Fruit fly (Drosophila melanogaster) whole organism, prepupa: ENCODE results near the gene Ssl2.

Experiments used
- Blimp-1 ChIP-seq: fragments of 200-800 bp; sonication (Bioruptor generic); optimal IDR thresholded peaks from 3 replicates; lab custom pipeline; 2017; ENCODE audit warnings: missing biosample characterization, missing genetic modification characterization, mild to moderate bottlenecking, moderate library complexity, missing genetic modification reagents
- CG11294 ChIP-seq: fragments of 200-800 bp; sonication (Bioruptor generic); IDR thresholded peaks from 2 replicates; pipeline ENCODE4 v1.3.6; 2022; ENCODE audit warnings: missing biosample characterization, missing genetic modification characterization
- CG11762 ChIP-seq: fragments of 200-800 bp; sonication (Bioruptor generic); optimal IDR thresholded peaks from 3 replicates; lab custom pipeline; 2016; ENCODE audit warnings: missing biosample characterization, missing genetic modification characterization; ENCODE audit not compliant: insufficient read depth
- CG15336 ChIP-seq: fragments of 200-800 bp; sonication (Bioruptor generic); IDR thresholded peaks from 2 replicates; pipeline ENCODE4 v1.3.6; 2022; ENCODE audit warnings: missing biosample characterization, missing genetic modification characterization
- CG16779 ChIP-seq: fragments of 200-800 bp; sonication (Bioruptor generic); optimal IDR thresholded peaks from 3 replicates; lab custom pipeline; 2017; ENCODE audit warnings: missing biosample characterization, mild to moderate bottlenecking, missing genetic modification characterization
- CG31627 ChIP-seq: fragments of 200-800 bp; sonication (Bioruptor generic); optimal IDR thresholded peaks from 3 replicates; lab custom pipeline; 2016; ENCODE audit warnings: missing biosample characterization, missing genetic modification characterization
- CG32006 ChIP-seq: fragments of 200-800 bp; sonication (Bioruptor generic); optimal IDR thresholded peaks from 3 replicates; lab custom pipeline; 2017; ENCODE audit warnings: missing biosample characterization, mild to moderate bottlenecking, missing genetic modification characterization
- CG34406 ChIP-seq: fragments of 200-800 bp; sonication (Bioruptor generic); optimal IDR thresholded peaks from 3 replicates; lab custom pipeline; 2016; ENCODE audit warnings: missing biosample characterization, missing genetic modification characterization
- CG3919 ChIP-seq: fragments of 200-800 bp; sonication (Bioruptor generic); optimal IDR thresholded peaks from 3 replicates; lab custom pipeline; 2016; ENCODE audit warnings: missing biosample characterization, missing genetic modification characterization
- CG4318 ChIP-seq: fragments of 200-800 bp; sonication (Bioruptor generic); optimal IDR thresholded peaks from 3 replicates; lab custom pipeline; 2017; ENCODE audit warnings: missing biosample characterization, mild to moderate bottlenecking, missing genetic modification characterization
- CG6163 ChIP-seq: fragments of 200-800 bp; sonication (Bioruptor generic); IDR thresholded peaks from 3 replicates; pipeline ENCODE4 v1.3.6; 2022; ENCODE audit warnings: missing biosample characterization, missing genetic modification characterization
- CG6276 ChIP-seq: fragments of 200-800 bp; sonication (Bioruptor generic); optimal IDR thresholded peaks from 2 replicates; lab custom pipeline; 2017; ENCODE audit warnings: missing biosample characterization, mild to moderate bottlenecking, missing genetic modification characterization
- CG6792 ChIP-seq: fragments of 200-800 bp; sonication (Bioruptor generic); optimal IDR thresholded peaks from 3 replicates; lab custom pipeline; 2016; ENCODE audit warnings: missing biosample characterization, missing genetic modification characterization
- CG6808 ChIP-seq: fragments of 200-800 bp; sonication (Bioruptor generic); optimal IDR thresholded peaks from 3 replicates; lab custom pipeline; 2017; ENCODE audit warnings: missing biosample characterization, missing genetic modification characterization, mild to moderate bottlenecking, moderate library complexity, missing genetic modification reagents
- CG7368 ChIP-seq: fragments of 200-800 bp; sonication (Bioruptor generic); optimal IDR thresholded peaks from 3 replicates; lab custom pipeline; 2016; ENCODE audit warnings: missing biosample characterization, missing genetic modification characterization
- CG8119 ChIP-seq: fragments of 200-800 bp; sonication (Bioruptor generic); IDR thresholded peaks from 3 replicates; pipeline ENCODE4 v1.3.6; 2022; ENCODE audit warnings: missing biosample characterization, missing genetic modification characterization
- CG8319 ChIP-seq: fragments of 200-800 bp; sonication (Bioruptor generic); optimal IDR thresholded peaks from 3 replicates; lab custom pipeline; 2016; ENCODE audit warnings: missing biosample characterization, missing genetic modification characterization
- CG8632 ChIP-seq: fragments of 200-800 bp; sonication (Bioruptor generic); optimal IDR thresholded peaks from 3 replicates; lab custom pipeline; 2016; ENCODE audit warnings: missing biosample characterization, missing genetic modification characterization
- CG9139 ChIP-seq: fragments of 200-800 bp; sonication (Bioruptor generic); optimal IDR thresholded peaks from 3 replicates; lab custom pipeline; 2017; ENCODE audit warnings: missing biosample characterization, mild to moderate bottlenecking, missing genetic modification characterization
- Eip78C ChIP-seq: fragments of 200-800 bp; sonication (Bioruptor generic); peaks from one replicate; lab custom pipeline; 2016; ENCODE audit warnings: missing biosample characterization, missing genetic modification characterization
- Ets21C ChIP-seq: fragments of 200-800 bp; sonication (Bioruptor generic); optimal IDR thresholded peaks from 3 replicates; lab custom pipeline; 2016; ENCODE audit warnings: missing biosample characterization, missing genetic modification characterization
- Gug ChIP-seq: fragments of 200-800 bp; sonication (Bioruptor generic); IDR thresholded peaks from 2 replicates; pipeline ENCODE4 v1.3.6; 2022; ENCODE audit warnings: missing biosample characterization, missing genetic modification characterization
- Hr39 ChIP-seq: fragments of 200-800 bp; sonication (Bioruptor generic); optimal IDR thresholded peaks from 2 replicates; lab custom pipeline; 2016; ENCODE audit warnings: missing biosample characterization, missing genetic modification characterization
- Hr4 ChIP-seq: fragments of 200-800 bp; sonication (Bioruptor generic); optimal IDR thresholded peaks from 3 replicates; lab custom pipeline; 2016; ENCODE audit warnings: missing biosample characterization, missing genetic modification characterization
- Lpt ChIP-seq: fragments of 200-800 bp; sonication (Bioruptor generic); optimal IDR thresholded peaks from 3 replicates; lab custom pipeline; 2016; ENCODE audit warnings: missing biosample characterization, missing genetic modification characterization
- Met ChIP-seq: fragments of 200-800 bp; sonication (Bioruptor generic); optimal IDR thresholded peaks from 3 replicates; lab custom pipeline; 2016; ENCODE audit warnings: missing biosample characterization, missing genetic modification characterization
- OdsH ChIP-seq: fragments of 200-800 bp; sonication (Bioruptor generic); optimal IDR thresholded peaks from 3 replicates; lab custom pipeline; 2016; ENCODE audit warnings: missing biosample characterization, missing genetic modification characterization
- Smox ChIP-seq: fragments of 200-800 bp; sonication (Bioruptor generic); optimal IDR thresholded peaks from 3 replicates; lab custom pipeline; 2016; ENCODE audit warnings: missing biosample characterization, missing genetic modification characterization
- Sox14 ChIP-seq: fragments of 200-800 bp; sonication (Bioruptor generic); optimal IDR thresholded peaks from 3 replicates; lab custom pipeline; 2016; ENCODE audit warnings: missing biosample characterization, missing genetic modification characterization
- Sox15 ChIP-seq: fragments of 200-800 bp; sonication (Bioruptor generic); optimal IDR thresholded peaks from 3 replicates; lab custom pipeline; 2016; ENCODE audit warnings: missing biosample characterization, missing genetic modification characterization
- achi ChIP-seq: fragments of 200-800 bp; sonication (Bioruptor generic); optimal IDR thresholded peaks from 3 replicates; lab custom pipeline; 2016; ENCODE audit warnings: missing biosample characterization, missing genetic modification characterization
- acj6 ChIP-seq: fragments of 200-800 bp; sonication (Bioruptor generic); optimal IDR thresholded peaks from 3 replicates; lab custom pipeline; 2016; ENCODE audit warnings: missing biosample characterization, missing genetic modification characterization
- cyc ChIP-seq: fragments of 200-800 bp; sonication (Bioruptor generic); optimal IDR thresholded peaks from 3 replicates; lab custom pipeline; 2016; ENCODE audit warnings: missing biosample characterization, missing genetic modification characterization
- esn ChIP-seq: fragments of 200-800 bp; sonication (Bioruptor generic); optimal IDR thresholded peaks from 2 replicates; lab custom pipeline; 2016; ENCODE audit warnings: missing biosample characterization, mild to moderate bottlenecking, missing genetic modification characterization, moderate library complexity
- fkh ChIP-seq: fragments of 200-800 bp; sonication (Bioruptor generic); optimal IDR thresholded peaks from 3 replicates; lab custom pipeline; 2017; ENCODE audit warnings: missing biosample characterization, mild to moderate bottlenecking, missing genetic modification characterization, moderate library complexity
- lz ChIP-seq: fragments of 200-800 bp; sonication (Bioruptor generic); optimal IDR thresholded peaks from 3 replicates; lab custom pipeline; 2016; ENCODE audit warnings: missing biosample characterization, missing genetic modification characterization
- net ChIP-seq: fragments of 200-800 bp; sonication (Bioruptor generic); optimal IDR thresholded peaks from 3 replicates; lab custom pipeline; 2016; ENCODE audit warnings: missing biosample characterization, missing genetic modification characterization
- salr ChIP-seq, 2 experiments: fragments of 200-800 bp; sonication (Bioruptor generic); optimal IDR thresholded peaks; 3 replicates each; lab custom pipeline; 2016 to 2018; ENCODE audit warnings: missing biosample characterization in 2 of 2, missing genetic modification characterization in 2 of 2, mild to moderate bottlenecking in 1 of 2
- vri ChIP-seq: fragments of 200-800 bp; sonication (Bioruptor generic); optimal IDR thresholded peaks from 3 replicates; lab custom pipeline; 2016; ENCODE audit warnings: missing biosample characterization, mild to moderate bottlenecking, missing genetic modification characterization

Gene Ssl2

DNA sequence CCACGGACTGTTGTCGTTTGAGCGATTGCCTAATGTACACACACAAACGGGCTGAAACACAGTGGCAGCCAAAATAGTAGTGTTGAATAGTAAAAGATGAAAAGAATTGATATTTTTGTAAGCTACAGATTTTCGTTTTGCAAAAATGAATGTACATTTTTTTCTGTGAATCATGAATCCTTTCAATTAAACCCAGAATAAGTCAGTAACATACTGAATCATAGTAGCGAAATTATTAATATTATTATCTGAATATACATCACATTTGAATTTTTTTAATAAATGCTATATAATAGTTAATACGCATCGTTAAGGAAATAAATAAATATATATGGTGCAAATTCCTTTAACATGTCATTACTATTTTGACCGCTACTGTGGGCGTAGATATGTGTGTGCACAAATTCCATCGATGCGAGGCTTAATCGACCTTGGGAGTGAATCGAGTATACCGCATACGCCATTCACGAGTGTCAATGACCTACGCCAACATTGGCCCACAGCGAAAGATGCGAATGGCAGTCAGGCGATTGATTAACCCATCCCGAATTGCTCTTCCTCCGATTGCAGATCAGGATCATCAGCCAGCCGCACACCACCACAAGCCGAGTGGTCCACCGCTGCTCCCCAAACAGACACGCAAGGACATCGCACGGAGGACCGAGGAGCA is 8.2 kb upstream of the Ssl2 start (continued):
- no peak for TF ChIP-seq salr (GFP tag; optimal IDR thresholded peaks at IDR 0.05; lab: Kevin White, UChicago)
- peak; percentile 20 for TF ChIP-seq CG7368 (GFP tag; lab: Kevin White, UChicago)
- no peak for TF ChIP-seq cyc
- TF ChIP-seq CG9139 (GFP tag; lab: Kevin White, UChicago): no peak
- TF ChIP-seq Ets21C: no peak
- TF ChIP-seq CG11294 (GFP tag; lab: Robert Waterston, UW): 0 out of 2 replicates have a peak, but pooled peaks have one; percentile 17
- TF ChIP-seq CG16779: no peak
- TF ChIP-seq CG6276 (GFP tag; lab: Kevin White, UChicago): no peak
- TF ChIP-seq CG8632 (GFP tag; lab: Kevin White, UChicago): no peak
- TF ChIP-seq CG32006 (GFP tag; lab: Kevin White, UChicago): no peak
- peak; percentile 30 for TF ChIP-seq CG11762 (GFP tag; lab: Kevin White, UChicago)
- TF ChIP-seq CG6808 (GFP tag; lab: Kevin White, UChicago): no peak
- no peak for TF ChIP-seq CG4318 (GFP tag; lab: Kevin White, UChicago)
- no peak for TF ChIP-seq Smox (GFP tag; lab: Kevin White, UChicago)

DNA sequence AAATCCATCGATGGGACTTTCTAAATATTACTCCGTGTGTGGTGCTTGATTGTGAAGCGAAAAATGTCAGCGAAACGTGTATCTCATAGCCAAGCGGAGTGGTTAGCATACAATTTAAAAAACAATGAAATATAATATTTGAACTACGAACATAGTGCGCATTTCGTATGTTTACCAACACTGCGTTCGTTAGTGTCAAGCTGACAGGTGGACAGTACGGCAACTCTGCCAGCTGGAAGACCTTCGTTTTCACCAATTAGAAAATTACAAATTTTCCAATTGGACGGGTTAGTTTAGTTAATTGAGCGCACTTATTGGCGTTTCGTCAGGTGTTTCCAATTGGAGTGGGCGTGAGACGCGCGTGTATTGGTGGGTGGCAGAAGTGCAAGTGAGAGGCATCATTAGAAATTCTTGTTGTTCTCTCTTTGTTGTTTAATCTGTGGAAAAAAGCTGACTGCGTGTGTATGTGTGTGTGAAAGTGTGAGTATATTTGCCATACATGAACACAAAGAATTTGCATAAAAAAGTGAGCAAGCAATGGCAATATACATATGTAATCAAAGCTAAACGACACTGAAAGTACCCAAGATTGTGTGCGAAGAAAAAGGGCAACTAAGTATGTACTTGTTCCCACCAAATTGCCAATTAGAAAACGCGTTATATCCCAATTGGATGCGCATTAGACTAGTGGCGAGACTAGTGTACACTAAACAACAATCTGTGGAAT is 7.4 kb upstream of the Ssl2 start:
- TF ChIP-seq achi (GFP tag; lab: Kevin White, UChicago): peak; percentile 100
- TF ChIP-seq net: peak; percentile 29
- TF ChIP-seq CG34406 (GFP tag; lab: Kevin White, UChicago): peak; percentile 24
- TF ChIP-seq fkh: peak; percentile 48
- peak; percentile 24 for TF ChIP-seq CG8632 (GFP tag; lab: Kevin White, UChicago)
- TF ChIP-seq Sox15 (GFP tag; lab: Kevin White, UChicago): no peak
- peak; percentile 70 for TF ChIP-seq Eip78C (GFP tag; lab: Kevin White, UChicago)
- no peak for TF ChIP-seq CG11294 (GFP tag; lab: Robert Waterston, UW)
- no peak for TF ChIP-seq CG16779
- TF ChIP-seq Sox14: peak; percentile 85
- TF ChIP-seq acj6 (GFP tag; lab: Kevin White, UChicago): peak; percentile 35
- no peak for TF ChIP-seq Lpt (GFP tag; lab: Kevin White, UChicago)
- peak; percentile 10 for TF ChIP-seq OdsH (GFP tag; lab: Kevin White, UChicago)
- no peak for TF ChIP-seq Gug (GFP tag; lab: Robert Waterston, UW)
- no peak for TF ChIP-seq salr (GFP tag; optimal IDR thresholded peaks at IDR 0.05; lab: Kevin White, UChicago)
- peak; percentile 64 for TF ChIP-seq Hr39 (GFP tag; lab: Kevin White, UChicago)
- no peak for TF ChIP-seq Met (GFP tag; lab: Kevin White, UChicago)
- TF ChIP-seq CG32006 (GFP tag; lab: Kevin White, UChicago): peak; percentile 48
- TF ChIP-seq cyc: peak; percentile 35
- TF ChIP-seq lz: peak; percentile 40
- TF ChIP-seq CG8319 (GFP tag; lab: Kevin White, UChicago): peak; percentile 10
- peak; percentile 15 for TF ChIP-seq vri (GFP tag; lab: Kevin White, UChicago)
- peak; percentile 47; the same call in 2 of the 3 replicates for TF ChIP-seq CG6163 (GFP tag; lab: Robert Waterston, UW)
- peak; percentile 2 for TF ChIP-seq CG11762 (GFP tag; lab: Kevin White, UChicago)
- no peak for TF ChIP-seq Smox (GFP tag; lab: Kevin White, UChicago)
- peak; percentile 52 for TF ChIP-seq CG31627 (GFP tag; lab: Kevin White, UChicago)
- TF ChIP-seq Hr4 (GFP tag; lab: Kevin White, UChicago): peak; percentile 30
- TF ChIP-seq esn (GFP tag; lab: Kevin White, UChicago): peak; percentile 55
- TF ChIP-seq CG8119: 0 out of 3 replicates have a peak, but pooled peaks have one; percentile 15
- no peak for TF ChIP-seq CG15336 (GFP tag; lab: Robert Waterston, UW)
- TF ChIP-seq CG6792 (GFP tag; lab: Kevin White, UChicago): peak; percentile 26
- no peak for TF ChIP-seq CG3919 (GFP tag; lab: Kevin White, UChicago)
- no peak for TF ChIP-seq Blimp-1 (GFP tag; lab: Kevin White, UChicago)
- TF ChIP-seq Ets21C: peak; percentile 27
